Worm (Caenorhabditis elegans) whole organism, mixed stage, embryonic: Measurements from ENCODE around the gene cest-1.2.
"Not testable (repeated sequence)": the region's sequence is repeated elsewhere in the genome, so short reads cannot be mapped to it uniquely, and the experiment has no call there.

Source experiments
- M03D4.4 ChIP-seq: sonication (generic microtip); optimal IDR thresholded peaks from 2 replicates; lab custom pipeline; 2017; ENCODE audit warnings: mild to moderate bottlenecking, missing genetic modification characterization, missing compliant biosample characterization
- bed-3 ChIP-seq: fragments of 200-800 bp; sonication (Bioruptor generic); optimal IDR thresholded peaks from 3 replicates; lab custom pipeline; 2018; ENCODE audit warnings: mild to moderate bottlenecking, missing genetic modification characterization, moderate library complexity, missing compliant biosample characterization
- blmp-1 ChIP-seq: fragments of 150-350 bp; optimal IDR thresholded peaks from 2 replicates; lab custom pipeline; 2014; ENCODE audit warnings: missing biosample characterization, missing genetic modification characterization
- ceh-39 ChIP-seq: fragments of 150-350 bp; optimal IDR thresholded peaks from 2 replicates; lab custom pipeline; 2014; ENCODE audit warnings: missing biosample characterization, missing genetic modification characterization
- ceh-43 ChIP-seq: fragments of 200-800 bp; sonication (Bioruptor generic); optimal IDR thresholded peaks from 2 replicates; lab custom pipeline; 2018; ENCODE audit warnings: mild to moderate bottlenecking, missing genetic modification characterization, moderate library complexity, missing compliant biosample characterization
- ceh-83 ChIP-seq: fragments of 200-800 bp; sonication (Bioruptor generic); optimal IDR thresholded peaks from 2 replicates; lab custom pipeline; 2018; ENCODE audit warnings: mild to moderate bottlenecking, missing genetic modification characterization, missing compliant biosample characterization
- ces-1 ChIP-seq: fragments of 150-350 bp; optimal IDR thresholded peaks from 2 replicates; lab custom pipeline; 2014; ENCODE audit warnings: missing biosample characterization, missing genetic modification reagents, missing genetic modification characterization
- cnd-1 ChIP-seq: fragments of 200-800 bp; sonication (Bioruptor generic); optimal IDR thresholded peaks from 2 replicates; lab custom pipeline; 2018; ENCODE audit warnings: mild to moderate bottlenecking, missing genetic modification characterization, missing compliant biosample characterization
- elt-1 ChIP-seq: sonication (generic microtip); optimal IDR thresholded peaks from 2 replicates; lab custom pipeline; 2017; ENCODE audit warnings: missing genetic modification characterization, mild to moderate bottlenecking, missing compliant biosample characterization, antibody characterized with exemption, moderate library complexity, borderline replicate concordance; ENCODE audit not compliant: insufficient read depth
- elt-3 ChIP-seq: fragments of 150-350 bp; optimal IDR thresholded peaks from 2 replicates; lab custom pipeline; 2014; ENCODE audit warnings: missing biosample characterization, missing genetic modification characterization
- flh-1 ChIP-seq: fragments of 200-800 bp; sonication (Bioruptor generic); optimal IDR thresholded peaks from 2 replicates; lab custom pipeline; 2018; ENCODE audit warnings: mild to moderate bottlenecking, missing genetic modification characterization, moderate library complexity, missing compliant biosample characterization
- ham-2 ChIP-seq: fragments of 200-800 bp; sonication (Bioruptor generic); optimal IDR thresholded peaks from 2 replicates; lab custom pipeline; 2018; ENCODE audit warnings: mild to moderate bottlenecking, missing genetic modification characterization, missing compliant biosample characterization
- hlh-1 ChIP-seq: fragments of 150-350 bp; optimal IDR thresholded peaks from 2 replicates; lab custom pipeline; 2014; ENCODE audit warnings: missing biosample characterization, missing genetic modification reagents, missing genetic modification characterization
- lin-13 ChIP-seq: fragments of 150-350 bp; optimal IDR thresholded peaks from 2 replicates; lab custom pipeline; 2014; ENCODE audit warnings: missing biosample characterization, missing genetic modification characterization
- lin-32 ChIP-seq: fragments of 200-800 bp; sonication (Bioruptor generic); optimal IDR thresholded peaks from 2 replicates; lab custom pipeline; 2018; ENCODE audit warnings: mild to moderate bottlenecking, missing genetic modification characterization, missing compliant biosample characterization
- lsy-2 ChIP-seq: fragments of 150-350 bp; optimal IDR thresholded peaks from 2 replicates; lab custom pipeline; 2014; ENCODE audit warnings: missing biosample characterization, missing genetic modification characterization
- mab-5 ChIP-seq: fragments of 150-350 bp; optimal IDR thresholded peaks from 2 replicates; lab custom pipeline; 2014; ENCODE audit warnings: missing biosample characterization, missing genetic modification characterization
- mep-1 ChIP-seq: fragments of 150-350 bp; optimal IDR thresholded peaks from 2 replicates; lab custom pipeline; 2017; ENCODE audit warnings: missing biosample characterization, missing genetic modification reagents, missing genetic modification characterization, inconsistent platforms
- mls-2 ChIP-seq: sonication (generic microtip); optimal IDR thresholded peaks from 2 replicates; lab custom pipeline; 2016; ENCODE audit warnings: mild to moderate bottlenecking, missing genetic modification characterization, moderate library complexity, missing compliant biosample characterization
- nhr-12 ChIP-seq: fragments of 150-350 bp; optimal IDR thresholded peaks from 2 replicates; lab custom pipeline; 2014; ENCODE audit warnings: missing biosample characterization, missing genetic modification characterization
- nhr-2 ChIP-seq: fragments of 150-350 bp; optimal IDR thresholded peaks from 2 replicates; lab custom pipeline; 2014; ENCODE audit warnings: missing biosample characterization, missing genetic modification characterization
- nhr-237 ChIP-seq: fragments of 150-350 bp; optimal IDR thresholded peaks from 2 replicates; lab custom pipeline; 2014; ENCODE audit warnings: missing biosample characterization, missing genetic modification characterization
- nhr-28 ChIP-seq: fragments of 150-350 bp; optimal IDR thresholded peaks from 2 replicates; lab custom pipeline; 2014; ENCODE audit warnings: missing biosample characterization, missing genetic modification characterization
- nhr-76 ChIP-seq: sonication (generic microtip); optimal IDR thresholded peaks from 2 replicates; lab custom pipeline; 2017; ENCODE audit warnings: missing biosample characterization, missing genetic modification characterization
- pha-4 ChIP-seq: fragments of 150-350 bp; optimal IDR thresholded peaks from 2 replicates; lab custom pipeline; 2018; ENCODE audit warnings: missing biosample characterization, missing genetic modification reagents, missing genetic modification characterization
- sem-2 ChIP-seq: fragments of 200-800 bp; sonication (Bioruptor generic); optimal IDR thresholded peaks from 2 replicates; lab custom pipeline; 2018; ENCODE audit warnings: mild to moderate bottlenecking, missing genetic modification characterization, missing compliant biosample characterization
- snpc-4 ChIP-seq: fragments of 150-350 bp; optimal IDR thresholded peaks from 2 replicates; lab custom pipeline; 2014; ENCODE audit warnings: missing biosample characterization, missing genetic modification characterization
- sptf-1 ChIP-seq: sonication (generic microtip); optimal IDR thresholded peaks from 2 replicates; lab custom pipeline; 2017; ENCODE audit warnings: mild to moderate bottlenecking, missing genetic modification characterization, moderate library complexity, missing compliant biosample characterization
- tbx-8 ChIP-seq: fragments of 200-800 bp; sonication (Bioruptor generic); optimal IDR thresholded peaks from 2 replicates; lab custom pipeline; 2018; ENCODE audit warnings: mild to moderate bottlenecking, missing genetic modification characterization, moderate library complexity, missing compliant biosample characterization
- unc-39 ChIP-seq: fragments of 150-350 bp; optimal IDR thresholded peaks from 2 replicates; lab custom pipeline; 2014; ENCODE audit warnings: missing biosample characterization, missing genetic modification characterization
- unc-62 ChIP-seq: fragments of 150-350 bp; optimal IDR thresholded peaks from 2 replicates; lab custom pipeline; 2014; ENCODE audit warnings: missing biosample characterization, missing genetic modification reagents, missing genetic modification characterization
- ztf-11 ChIP-seq: fragments of 150-350 bp; optimal IDR thresholded peaks from 2 replicates; lab custom pipeline; 2014; ENCODE audit warnings: missing biosample characterization, missing genetic modification characterization

Gene cest-1.2

DNA sequence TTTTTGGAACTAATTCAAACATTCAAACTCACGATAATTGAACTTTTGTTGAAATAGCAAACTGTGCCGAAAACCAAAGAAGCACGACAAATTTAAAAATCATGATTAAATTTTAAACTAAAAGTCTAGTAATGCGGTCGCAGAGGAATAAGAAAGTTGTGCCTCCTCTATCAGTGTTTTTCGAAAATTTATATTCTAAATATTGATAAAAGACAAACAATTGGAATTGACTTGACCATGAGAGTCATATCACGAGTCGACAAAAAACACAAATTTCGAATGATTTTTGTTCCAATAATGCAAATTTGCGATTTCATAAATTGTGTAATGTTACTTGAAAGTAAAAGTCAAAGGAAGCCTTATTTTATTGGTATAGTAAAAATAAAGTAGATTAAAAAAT, at the start of gene cest-1.2:
Gene cest-1.2, minus strand, starts transcription at position 165 of the 400 bp plus-strand sequence.
- no peak for TF ChIP-seq mep-1 (tag; lab: Kevin White, UChicago)
- no peak for TF ChIP-seq ces-1
- no peak for TF ChIP-seq tbx-8
- no peak for TF ChIP-seq lsy-2
- no peak for TF ChIP-seq unc-62 (GFP tag; lab: Kevin White, UChicago)
- no peak for TF ChIP-seq cnd-1
- no peak for TF ChIP-seq sptf-1
- no peak for TF ChIP-seq nhr-12 (tag; lab: Kevin White, UChicago)
- no peak for TF ChIP-seq ceh-43 (GFP tag; lab: Kevin White, UChicago)
- TF ChIP-seq nhr-28 (tag; lab: Kevin White, UChicago): no peak
- no peak for TF ChIP-seq pha-4 (tag; lab: Kevin White, UChicago)
- TF ChIP-seq ceh-39 (tag; lab: Kevin White, UChicago): no peak
- no peak for TF ChIP-seq lin-13 (tag; lab: Kevin White, UChicago)
- no peak for TF ChIP-seq nhr-2 (tag; lab: Kevin White, UChicago)
- TF ChIP-seq unc-39: no peak
- no peak for TF ChIP-seq sem-2 (GFP tag; lab: Kevin White, UChicago)
- TF ChIP-seq ztf-11: no peak
- no peak for TF ChIP-seq M03D4.4 (tag; lab: Kevin White, UChicago)
- no peak for TF ChIP-seq hlh-1 (tag; lab: Kevin White, UChicago)
- no peak for TF ChIP-seq flh-1 (GFP tag; lab: Kevin White, UChicago)

DNA sequence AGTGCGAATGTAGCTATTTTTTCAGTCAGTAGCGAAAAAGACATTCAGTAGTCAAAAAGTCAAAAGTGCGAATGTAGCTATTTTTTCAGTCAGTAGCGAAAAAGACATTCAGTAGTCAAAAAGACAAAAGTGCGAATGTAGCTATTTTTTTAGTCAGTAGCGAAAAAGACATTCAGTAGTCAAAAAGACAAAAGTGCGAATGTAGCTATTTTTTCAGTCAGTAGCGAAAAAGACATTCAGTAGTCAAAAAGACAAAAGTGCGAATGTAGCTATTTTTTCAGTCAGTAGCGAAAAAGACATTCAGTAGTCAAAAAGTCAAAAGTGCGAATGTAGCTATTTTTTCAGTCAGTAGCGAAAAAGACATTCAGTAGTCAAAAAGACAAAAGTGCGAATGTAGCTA, 44.6 kb upstream of the cest-1.2 start, which contains the start of gene T16A9.3:
Gene T16A9.3, plus strand, starts transcription at position 301 of the 400 bp plus-strand sequence.
- TF ChIP-seq tbx-8; nhr-237 (tag; lab: Kevin White, UChicago); lsy-2: not testable (repeated sequence)

ce11 chrV:14200086-14200485, 39.4 kb upstream of the cest-1.2 start:
- TF ChIP-seq snpc-4 (tag; lab: Kevin White, UChicago): no peak
- TF ChIP-seq elt-3 (tag; lab: Kevin White, UChicago): peak; percentile 76
- TF ChIP-seq nhr-237 (tag; lab: Kevin White, UChicago): peak; percentile 84
- TF ChIP-seq unc-62 (GFP tag; lab: Kevin White, UChicago): peak; percentile 46
- TF ChIP-seq mep-1 (tag; lab: Kevin White, UChicago): peak; percentile 11
- no peak for TF ChIP-seq mab-5 (tag; lab: Kevin White, UChicago)
- TF ChIP-seq ces-1: peak; percentile 17
- no peak for TF ChIP-seq nhr-2 (tag; lab: Kevin White, UChicago)

DNA sequence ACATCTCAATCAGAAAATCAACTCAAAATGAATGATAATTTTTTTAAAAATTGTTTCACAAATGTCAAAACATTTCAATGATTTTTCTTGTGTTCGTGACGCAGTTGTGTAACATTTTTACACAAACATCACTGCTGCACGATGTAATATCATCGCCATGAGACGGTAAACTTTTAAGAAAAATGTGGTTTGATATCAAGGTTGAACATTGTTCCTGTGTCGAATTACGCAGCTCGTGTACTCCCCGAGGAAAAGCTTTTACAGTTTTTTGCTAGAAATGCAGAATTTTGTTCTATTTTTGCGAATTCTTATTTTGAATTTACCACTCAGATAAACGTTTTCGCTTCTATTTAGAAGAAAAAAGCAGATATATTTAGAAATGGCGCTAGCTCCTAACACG, 37.0 kb upstream of the cest-1.2 start:
- no peak for TF ChIP-seq ceh-43 (GFP tag; lab: Kevin White, UChicago)

DNA sequence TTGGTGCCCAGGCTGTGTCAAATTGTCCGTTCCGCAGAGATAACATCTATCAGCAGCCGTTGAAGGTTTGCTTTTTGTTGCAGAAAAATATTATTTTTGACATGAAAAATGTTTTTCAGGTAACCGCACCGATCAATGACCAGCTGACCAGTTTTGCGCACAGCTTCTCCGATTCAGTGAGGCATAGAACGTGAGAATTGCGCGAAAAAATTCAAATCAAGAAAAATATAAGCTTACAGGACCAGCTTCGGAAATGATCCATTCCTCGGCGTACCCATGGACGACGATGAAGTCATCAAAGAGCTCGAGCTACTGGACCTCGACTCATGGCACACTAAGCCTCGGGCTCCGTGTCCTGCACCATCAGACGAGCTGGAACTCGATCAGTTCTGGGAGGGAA, 33.9 kb upstream of the cest-1.2 start:
- no peak for TF ChIP-seq mls-2 (tag; lab: Kevin White, UChicago)
- TF ChIP-seq ces-1: no peak
- no peak for TF ChIP-seq nhr-2 (tag; lab: Kevin White, UChicago)
- no peak for TF ChIP-seq tbx-8
- no peak for TF ChIP-seq ceh-83 (GFP tag; lab: Kevin White, UChicago)
- TF ChIP-seq mab-5 (tag; lab: Kevin White, UChicago): no peak
- no peak for TF ChIP-seq ham-2 (GFP tag; lab: Kevin White, UChicago)
- no peak for TF ChIP-seq ceh-39 (tag; lab: Kevin White, UChicago)
- TF ChIP-seq M03D4.4 (tag; lab: Kevin White, UChicago): no peak
- TF ChIP-seq unc-39: no peak
- TF ChIP-seq lsy-2: no peak
- no peak for TF ChIP-seq nhr-76
- no peak for TF ChIP-seq cnd-1
- no peak for TF ChIP-seq hlh-1 (tag; lab: Kevin White, UChicago)

ce11 chrV:14193451-14193850, 32.8 kb upstream of the cest-1.2 start, which contains the start of gene atfs-1:
Gene atfs-1 (plus strand): TSS chrV:14193663.
- TF ChIP-seq ces-1 (peak; percentile 58), nhr-2 (tag; lab: Kevin White, UChicago) (no peak), lin-32 (GFP tag; lab: Kevin White, UChicago) (no peak), mep-1 (tag; lab: Kevin White, UChicago) (peak; percentile 23), snpc-4 (tag; lab: Kevin White, UChicago) (no peak), nhr-12 (tag; lab: Kevin White, UChicago) (no peak), flh-1 (GFP tag; lab: Kevin White, UChicago) (no peak), cnd-1 (no peak), blmp-1 (tag; lab: Kevin White, UChicago) (peak; percentile 65), elt-1 (tag; lab: Kevin White, UChicago) (no peak), nhr-237 (tag; lab: Kevin White, UChicago) (no peak), hlh-1 (tag; lab: Kevin White, UChicago) (peak; percentile 73), mls-2 (tag; lab: Kevin White, UChicago) (peak; percentile 11), lsy-2 (peak; percentile 35), ceh-43 (GFP tag; lab: Kevin White, UChicago) (no peak), bed-3 (GFP tag; lab: Kevin White, UChicago) (no peak), elt-3 (tag; lab: Kevin White, UChicago) (peak; percentile 4)
